Fruit fly (Drosophila melanogaster) whole organism, embryonic: ENCODE results near the gene Rad60.
A peak's percentile ranks its signal among the peaks of the same experiment; 100 is the strongest.

ENCODE experiments used
- Ada2b ChIP-seq: fragments of 200-800 bp; sonication (Bioruptor generic); IDR thresholded peaks from 2 replicates; pipeline ENCODE4 v1.3.6; 2022; ENCODE audit warnings: missing biosample characterization, missing genetic modification characterization
- Awh ChIP-seq: fragments of 200-800 bp; sonication (Bioruptor generic); IDR thresholded peaks from 2 replicates; pipeline ENCODE4, ENCODE4 v1.3.6; 2022; ENCODE audit warnings: missing biosample characterization, missing genetic modification characterization
- Blimp-1 ChIP-seq: fragments of 200-800 bp; sonication (Bioruptor generic); optimal IDR thresholded peaks from 3 replicates; lab custom pipeline; 2018; ENCODE audit warnings: missing biosample characterization, missing genetic modification characterization, mild to moderate bottlenecking, moderate library complexity, missing genetic modification reagents
- CG10147 ChIP-seq: fragments of 200-800 bp; sonication (Bioruptor generic); optimal IDR thresholded peaks from 2 replicates; lab custom pipeline; 2019; ENCODE audit warnings: missing biosample characterization, mild to moderate bottlenecking, missing genetic modification characterization, moderate library complexity
- CG10543 ChIP-seq: fragments of 200-800 bp; sonication (Bioruptor generic); optimal IDR thresholded peaks from 3 replicates; lab custom pipeline; 2017; ENCODE audit warnings: missing biosample characterization, mild to moderate bottlenecking, missing genetic modification characterization, moderate library complexity
- CG12071 ChIP-seq: fragments of 200-800 bp; sonication (Bioruptor generic); optimal IDR thresholded peaks from 3 replicates; lab custom pipeline; 2018; ENCODE audit warnings: missing biosample characterization, mild to moderate bottlenecking, missing genetic modification characterization
- CG12769 ChIP-seq: fragments of 200-800 bp; sonication (Bioruptor generic); optimal IDR thresholded peaks from 2 replicates; lab custom pipeline; 2019; ENCODE audit warnings: missing biosample characterization, mild to moderate bottlenecking, missing genetic modification characterization, moderate library complexity
- CG13123 ChIP-seq: fragments of 200-800 bp; sonication (Bioruptor generic); optimal IDR thresholded peaks from 2 replicates; lab custom pipeline; 2016; ENCODE audit warnings: missing biosample characterization, missing genetic modification characterization
- CG13624 ChIP-seq: fragments of 200-800 bp; sonication (Bioruptor generic); optimal IDR thresholded peaks from 2 replicates; lab custom pipeline; 2016; ENCODE audit warnings: missing biosample characterization, missing genetic modification characterization
- CG14050 ChIP-seq: fragments of 200-800 bp; sonication (Bioruptor generic); IDR thresholded peaks from 3 replicates; pipeline ENCODE4 v1.3.6; 2022; ENCODE audit warnings: missing biosample characterization, missing genetic modification characterization
- CG16815 ChIP-seq: fragments of 200-800 bp; sonication (Bioruptor generic); optimal IDR thresholded peaks from 3 replicates; lab custom pipeline; 2017; ENCODE audit warnings: missing biosample characterization, mild to moderate bottlenecking, missing genetic modification characterization
- CG17328 ChIP-seq: fragments of 200-800 bp; sonication (Bioruptor generic); IDR thresholded peaks from 2 replicates; pipeline ENCODE4 v1.3.6; 2022; ENCODE audit warnings: missing biosample characterization, missing genetic modification characterization
- CG17359 ChIP-seq: fragments of 200-800 bp; sonication (Bioruptor generic); optimal IDR thresholded peaks from 3 replicates; lab custom pipeline; 2018; ENCODE audit warnings: missing biosample characterization, mild to moderate bottlenecking, missing genetic modification characterization, moderate library complexity
- CG17912 ChIP-seq: fragments of 200-800 bp; sonication (Bioruptor generic); optimal IDR thresholded peaks from 2 replicates; lab custom pipeline; 2018; ENCODE audit warnings: missing biosample characterization, mild to moderate bottlenecking, missing genetic modification characterization
- CG2889 ChIP-seq: fragments of 200-800 bp; sonication (Bioruptor generic); IDR thresholded peaks from 3 replicates; pipeline ENCODE4 v1.3.6; 2022; ENCODE audit warnings: missing biosample characterization, missing genetic modification characterization
- CG30403 ChIP-seq: fragments of 200-800 bp; sonication (Bioruptor generic); optimal IDR thresholded peaks from 3 replicates; lab custom pipeline; 2016; ENCODE audit warnings: missing biosample characterization, missing genetic modification characterization
- CG3163 ChIP-seq: fragments of 200-800 bp; sonication (Bioruptor generic); optimal IDR thresholded peaks from 3 replicates; lab custom pipeline; 2016; ENCODE audit warnings: missing biosample characterization, missing genetic modification characterization
- CG32767 ChIP-seq: fragments of 200-800 bp; sonication (Bioruptor generic); IDR thresholded peaks from 2 replicates; pipeline ENCODE4 v1.3.6; 2022; ENCODE audit warnings: missing biosample characterization, missing genetic modification characterization
- CG4707 ChIP-seq: fragments of 200-800 bp; sonication (Bioruptor generic); optimal IDR thresholded peaks from 2 replicates; lab custom pipeline; 2018; ENCODE audit warnings: missing biosample characterization, mild to moderate bottlenecking, missing genetic modification characterization, moderate library complexity
- CG5180 ChIP-seq: fragments of 200-800 bp; sonication (Bioruptor generic); optimal IDR thresholded peaks from 3 replicates; lab custom pipeline; 2017; ENCODE audit warnings: missing biosample characterization, missing genetic modification characterization, mild to moderate bottlenecking, moderate library complexity, missing genetic modification reagents
- CG6272 ChIP-seq: fragments of 200-800 bp; sonication (Bioruptor generic); IDR thresholded peaks from 2 replicates; pipeline ENCODE4 v1.3.6; 2022; ENCODE audit warnings: missing biosample characterization, missing genetic modification characterization
- CG6813 ChIP-seq: fragments of 200-800 bp; sonication (Bioruptor generic); optimal IDR thresholded peaks from 2 replicates; lab custom pipeline; 2017; ENCODE audit warnings: missing biosample characterization, missing genetic modification characterization, mild to moderate bottlenecking, moderate library complexity, missing genetic modification reagents
- CG7372 ChIP-seq: fragments of 200-800 bp; sonication (Bioruptor generic); IDR thresholded peaks from 2 replicates; pipeline ENCODE4 v1.3.6; 2022; ENCODE audit warnings: missing biosample characterization, missing genetic modification characterization
- CG9817 ChIP-seq: fragments of 200-800 bp; sonication (Bioruptor generic); optimal IDR thresholded peaks from 2 replicates; lab custom pipeline; 2018; ENCODE audit warnings: missing biosample characterization, mild to moderate bottlenecking, missing genetic modification characterization, moderate library complexity
- CG9932 ChIP-seq: fragments of 200-800 bp; sonication (Bioruptor generic); IDR thresholded peaks from 2 replicates; pipeline ENCODE4 v1.3.6; 2022; ENCODE audit warnings: missing biosample characterization, missing genetic modification characterization
- D19A ChIP-seq: fragments of 200-800 bp; optimal IDR thresholded peaks from 3 replicates; lab custom pipeline; 2019; ENCODE audit warnings: missing biosample characterization, mild to moderate bottlenecking, missing genetic modification characterization, moderate library complexity
- Hr78 ChIP-seq, 2 experiments: fragments of 200-800 bp in 1 of 2; fragments of >200 bp in 1 of 2; sonication (Bioruptor generic) in 1 of 2; optimal IDR thresholded peaks; 2 replicates each; lab custom pipeline; 2017 to 2019; ENCODE audit warnings: missing biosample characterization in 2 of 2, missing genetic modification characterization in 2 of 2, mild to moderate bottlenecking in 1 of 2, moderate library complexity in 1 of 2
- Jarid2 ChIP-seq: fragments of 200-800 bp; sonication (Bioruptor generic); optimal IDR thresholded peaks from 3 replicates; lab custom pipeline; 2017; ENCODE audit warnings: mild to moderate bottlenecking, missing biosample characterization, missing genetic modification reagents, missing genetic modification characterization
- Lhr ChIP-seq: fragments of 200-800 bp; sonication (Bioruptor generic); optimal IDR thresholded peaks from 3 replicates; lab custom pipeline; 2017; ENCODE audit warnings: mild to moderate bottlenecking, missing biosample characterization, missing genetic modification reagents, missing genetic modification characterization
- NC2β ChIP-seq: fragments of 200-800 bp; sonication (Bioruptor generic); optimal IDR thresholded peaks from 2 replicates; lab custom pipeline; 2016; ENCODE audit warnings: missing biosample characterization, missing genetic modification characterization
- Nf-YB ChIP-seq: fragments of 200-800 bp; sonication (Bioruptor generic); optimal IDR thresholded peaks from 3 replicates; lab custom pipeline; 2019; ENCODE audit warnings: missing biosample characterization, mild to moderate bottlenecking, missing genetic modification characterization, moderate library complexity
- Opbp ChIP-seq: fragments of 200-800 bp; sonication (Bioruptor generic); IDR thresholded peaks from 3 replicates; pipeline ENCODE4 v1.3.6; 2022; ENCODE audit warnings: missing biosample characterization, missing genetic modification characterization; ENCODE audit not compliant: partially characterized antibody
- Pdp1 ChIP-seq, 2 experiments: fragments of 200-800 bp; sonication (Bioruptor generic); optimal IDR thresholded peaks; 3 replicates each; lab custom pipeline; 2016; ENCODE audit warnings: missing biosample characterization in 2 of 2, missing genetic modification characterization in 2 of 2, mild to moderate bottlenecking in 1 of 2, moderate library complexity in 1 of 2
- Ravus ChIP-seq: fragments of 200-800 bp; sonication (Bioruptor generic); IDR thresholded peaks from 2 replicates; pipeline ENCODE4 v1.3.6; 2022; ENCODE audit warnings: missing biosample characterization, missing genetic modification characterization
- Xrp1 ChIP-seq: fragments of 200-800 bp; sonication (Bioruptor generic); IDR thresholded peaks from 2 replicates; pipeline ENCODE4 v1.3.6; 2022; ENCODE audit warnings: missing biosample characterization, missing genetic modification characterization
- crc ChIP-seq: fragments of 200-800 bp; sonication (Bioruptor generic); optimal IDR thresholded peaks from 2 replicates; lab custom pipeline; 2016; ENCODE audit warnings: missing biosample characterization, missing genetic modification characterization
- dpn ChIP-seq, 2 experiments: fragments of 200-800 bp; sonication (Bioruptor generic); optimal IDR thresholded peaks; 3 replicates each; lab custom pipeline; 2016; ENCODE audit warnings: missing biosample characterization in 2 of 2, missing genetic modification characterization in 2 of 2
- fd3F ChIP-seq: fragments of 200-800 bp; sonication (Bioruptor generic); optimal IDR thresholded peaks from 2 replicates; lab custom pipeline; 2018; ENCODE audit warnings: missing biosample characterization, mild to moderate bottlenecking, missing genetic modification characterization, moderate library complexity
- gfzf ChIP-seq: fragments of 200-800 bp; sonication (Bioruptor generic); optimal IDR thresholded peaks from 2 replicates; lab custom pipeline; 2016; ENCODE audit warnings: missing biosample characterization, mild to moderate bottlenecking, missing genetic modification characterization, moderate library complexity
- her ChIP-seq: fragments of 200-800 bp; sonication (Bioruptor generic); optimal IDR thresholded peaks from 2 replicates; lab custom pipeline; 2016; ENCODE audit warnings: missing biosample characterization, missing genetic modification characterization
- jing ChIP-seq: fragments of 200-800 bp; sonication (Bioruptor generic); optimal IDR thresholded peaks from 2 replicates; lab custom pipeline; 2018; ENCODE audit warnings: missing biosample characterization, mild to moderate bottlenecking, missing genetic modification characterization
- klu ChIP-seq: fragments of 200-800 bp; sonication (Bioruptor generic); IDR thresholded peaks from 2 replicates; pipeline ENCODE4 v1.3.6; 2022; ENCODE audit warnings: missing biosample characterization, missing genetic modification characterization
- mam ChIP-seq: fragments of 200-800 bp; sonication (Bioruptor generic); optimal IDR thresholded peaks from 3 replicates; lab custom pipeline; 2016; ENCODE audit warnings: missing biosample characterization, missing genetic modification characterization
- nmo ChIP-seq: fragments of 200-800 bp; sonication (Bioruptor generic); optimal IDR thresholded peaks from 2 replicates; lab custom pipeline; 2018; ENCODE audit warnings: missing biosample characterization, mild to moderate bottlenecking, missing genetic modification characterization, moderate library complexity
- pros ChIP-seq: fragments of 200-800 bp; sonication (Bioruptor generic); optimal IDR thresholded peaks from 3 replicates; lab custom pipeline; 2019; ENCODE audit warnings: missing biosample characterization, mild to moderate bottlenecking, missing genetic modification characterization, moderate library complexity
- pzg ChIP-seq: fragments of 200-800 bp; sonication (Bioruptor generic); optimal IDR thresholded peaks from 3 replicates; lab custom pipeline; 2018; ENCODE audit warnings: missing biosample characterization, mild to moderate bottlenecking, missing genetic modification characterization, moderate library complexity
- sug ChIP-seq: fragments of 200-800 bp; optimal IDR thresholded peaks from 2 replicates; lab custom pipeline; 2019; ENCODE audit warnings: missing biosample characterization, mild to moderate bottlenecking, missing genetic modification characterization, moderate library complexity
- trh ChIP-seq: fragments of 200-800 bp; sonication (Bioruptor generic); optimal IDR thresholded peaks from 2 replicates; lab custom pipeline; 2016; ENCODE audit warnings: missing biosample characterization, missing genetic modification characterization
- yki ChIP-seq: fragments of >200 bp; optimal IDR thresholded peaks from 3 replicates; lab custom pipeline; 2018
- z ChIP-seq: fragments of 200-800 bp; sonication (Bioruptor generic); IDR thresholded peaks from 3 replicates; pipeline ENCODE4 v1.3.6; 2022; ENCODE audit warnings: missing biosample characterization, missing genetic modification characterization

Gene Rad60

dm6 chr3R:23226521-23227039, 24.7 kb downstream of the Rad60 start, which contains the start of gene cnc (continued):
- TF ChIP-seq CG3163 (GFP tag; lab: Kevin White, UChicago) (peak; percentile 97), Opbp (GFP tag; lab: Robert Waterston, UW) (no peak), z (GFP tag; lab: Robert Waterston, UW) (no peak), CG9932 (GFP tag; lab: Robert Waterston, UW) (0 out of 2 replicates have a peak, but pooled peaks have one; percentile 5), Nf-YB (GFP tag; lab: Kevin White, UChicago) (peak; percentile 65), dpn (GFP tag; optimal IDR thresholded peaks at IDR 0.05; lab: Kevin White, UChicago) (no peak), fd3F (GFP tag; lab: Kevin White, UChicago) (no peak), Pdp1 (GFP tag; optimal IDR thresholded peaks at IDR 0.05; lab: Kevin White, UChicago) (peak in 1 of 2 experiments; percentile 65), CG13123 (GFP tag; lab: Kevin White, UChicago) (no peak), Jarid2 (peak; percentile 99), crc (GFP tag; lab: Kevin White, UChicago) (no peak), pros (GFP tag; lab: Kevin White, UChicago) (no peak), Hr78 (GFP tag; optimal IDR thresholded peaks at IDR 0.05; lab: Kevin White, UChicago) (peak in 1 of 2 experiments; percentile 90), CG6272 (GFP tag; lab: Robert Waterston, UW) (no peak), CG32767 (no peak), Lhr (GFP tag; lab: Kevin White, UChicago) (no peak), nmo (GFP tag; lab: Kevin White, UChicago) (no peak), CG17328 (no peak), CG14050 (GFP tag; lab: Robert Waterston, UW) (no peak), CG12071 (GFP tag; lab: Kevin White, UChicago) (peak; percentile 63), CG5180 (GFP tag; lab: Kevin White, UChicago) (peak; percentile 26), klu (no peak), Awh (no peak; the same call in 1 of the 2 replicates), CG10147 (GFP tag; lab: Kevin White, UChicago) (no peak), yki (peak; percentile 72), NC2β (GFP tag; lab: Kevin White, UChicago) (no peak), CG9817 (tag; lab: Kevin White, UChicago) (no peak), CG12769 (peak; percentile 69), Blimp-1 (GFP tag; lab: Kevin White, UChicago) (no peak), CG17359 (tag; lab: Kevin White, UChicago) (no peak), CG4707 (GFP tag; lab: Kevin White, UChicago) (no peak), Ada2b (GFP tag; lab: Robert Waterston, UW) (no peak), pzg (GFP tag; lab: Kevin White, UChicago) (no peak), gfzf (GFP tag; lab: Kevin White, UChicago) (no peak), mam (no peak), trh (no peak), CG2889 (GFP tag; lab: Robert Waterston, UW) (no peak), D19A (tag; lab: Kevin White, UChicago) (peak; percentile 1), CG10543 (GFP tag; lab: Kevin White, UChicago) (peak; percentile 84), CG30403 (GFP tag; lab: Kevin White, UChicago) (no peak), CG17912 (GFP tag; lab: Kevin White, UChicago) (no peak), CG7372 (GFP tag; lab: Robert Waterston, UW) (peak; percentile 84), her (GFP tag; lab: Kevin White, UChicago) (peak; percentile 14), CG16815 (GFP tag; lab: Kevin White, UChicago) (no peak), CG13624 (GFP tag; lab: Kevin White, UChicago) (peak; percentile 23), sug (peak; percentile 72), Xrp1 (GFP tag; lab: Robert Waterston, UW) (no peak), CG6813 (peak; percentile 4), Ravus (GFP tag; lab: Robert Waterston, UW) (no peak), jing (GFP tag; lab: Kevin White, UChicago) (no peak)
